Worm (Caenorhabditis elegans): ENCODE data around the gene citk-1.

- TF ChIP-seq lin-13 (GFP tag; optimal IDR thresholded peaks at IDR 0.05) (no peak), fos-1 (tag; optimal IDR thresholded peaks at IDR 0.05) (peak; percentile 55), aly-2 (tag; optimal IDR thresholded peaks at IDR 0.05) (no peak), C34F6.9 (tag; optimal IDR thresholded peaks at IDR 0.05) (no peak), alr-1 (tag; optimal IDR thresholded peaks at IDR 0.05) (no peak), elt-3 (tag; optimal IDR thresholded peaks at IDR 0.05) (no peak), egl-27 (tag; optimal IDR thresholded peaks at IDR 0.05) (no peak), F13H6.1 (tag; optimal IDR thresholded peaks at IDR 0.05) (no peak), nhr-11 (tag; optimal IDR thresholded peaks at IDR 0.05) (no peak)
These were observed 46.3 kb downstream of the citk-1 start for ce11 chrII:13954979-13955378.

Measured in whole organism, L2 larva.